Worm (Caenorhabditis elegans) whole organism, L3 larva: Measurements from ENCODE around the gene col-104.
"Not testable (repeated sequence)": the region's sequence is repeated elsewhere in the genome, so short reads cannot be mapped to it uniquely, and the experiment has no call there.

Source experiments
- R02D3.7 ChIP-seq: fragments of 150-350 bp; optimal IDR thresholded peaks from 2 replicates; lab custom pipeline; 2014; ENCODE audit warnings: missing biosample characterization, missing genetic modification characterization
- ZK546.5 ChIP-seq: sonication (generic microtip); optimal IDR thresholded peaks from 2 replicates; lab custom pipeline; 2017; ENCODE audit warnings: missing biosample characterization, missing genetic modification characterization
- daf-12 ChIP-seq: fragments of 150-350 bp; optimal IDR thresholded peaks from 2 replicates; lab custom pipeline; 2014; ENCODE audit warnings: missing biosample characterization, missing genetic modification reagents, missing genetic modification characterization
- egl-27 ChIP-seq: sonication (generic microtip); optimal IDR thresholded peaks from 4 replicates; lab custom pipeline; 2017; ENCODE audit warnings: missing biosample characterization, missing genetic modification reagents, missing genetic modification characterization
- elt-1 ChIP-seq: fragments of 150-350 bp; optimal IDR thresholded peaks from 2 replicates; lab custom pipeline; 2014; ENCODE audit warnings: missing biosample characterization, missing genetic modification characterization
- elt-2 ChIP-seq: sonication (generic microtip); optimal IDR thresholded peaks from 2 replicates; lab custom pipeline; 2016; ENCODE audit warnings: missing genetic modification reagents, mild to moderate bottlenecking, missing genetic modification characterization, missing compliant biosample characterization
- fkh-10 ChIP-seq: sonication (generic microtip); optimal IDR thresholded peaks from 2 replicates; lab custom pipeline; 2017; ENCODE audit warnings: missing biosample characterization, missing genetic modification reagents, missing genetic modification characterization
- mdl-1 ChIP-seq: fragments of 150-350 bp; optimal IDR thresholded peaks from 2 replicates; lab custom pipeline; 2014; ENCODE audit warnings: missing biosample characterization, missing genetic modification characterization
- nhr-23 ChIP-seq: fragments of 150-350 bp; optimal IDR thresholded peaks from 2 replicates; lab custom pipeline; 2014; ENCODE audit warnings: missing biosample characterization, missing genetic modification reagents, missing genetic modification characterization
- nhr-28 ChIP-seq: fragments of 150-350 bp; optimal IDR thresholded peaks from 2 replicates; lab custom pipeline; 2014; ENCODE audit warnings: missing biosample characterization, missing genetic modification characterization
- nhr-76 ChIP-seq: fragments of 150-350 bp; sonication (generic microtip); optimal IDR thresholded peaks from 5 replicates; lab custom pipeline; 2014; ENCODE audit warnings: missing biosample characterization, missing genetic modification characterization
- nhr-77 ChIP-seq: fragments of 150-350 bp; optimal IDR thresholded peaks from 2 replicates; lab custom pipeline; 2014; ENCODE audit warnings: missing biosample characterization, missing genetic modification characterization
- unc-62 ChIP-seq: fragments of 150-350 bp; sonication (generic microtip); optimal IDR thresholded peaks from 4 replicates; lab custom pipeline; 2014; ENCODE audit warnings: missing biosample characterization, missing genetic modification reagents, missing genetic modification characterization

- TF ChIP-seq daf-12 (tag; lab: Kevin White, UChicago); nhr-23 (tag; lab: Kevin White, UChicago); egl-27 (tag; lab: Kevin White, UChicago); mdl-1; R02D3.7 (tag; lab: Kevin White, UChicago); nhr-76 (tag; lab: Kevin White, UChicago); fkh-10; elt-2 (tag; lab: Kevin White, UChicago); elt-1 (tag; lab: Kevin White, UChicago); nhr-77 (tag; lab: Kevin White, UChicago); unc-62 (GFP tag; lab: Kevin White, UChicago); nhr-28; ZK546.5 (tag; lab: Kevin White, UChicago): not testable (repeated sequence)
These were observed 11.7 kb downstream of the col-104 start, which contains the start of gene F58F6.5 for ce11 chrIV:1343379-1343778.
